Fruit fly (Drosophila melanogaster) whole organism, adult: ENCODE results near the gene Lip2.

Source experiments
- CG11617 ChIP-seq: fragments of 200-800 bp; sonication (Bioruptor generic); optimal IDR thresholded peaks from 2 replicates; lab custom pipeline; 2017; ENCODE audit warnings: mild to moderate bottlenecking, missing biosample characterization, missing genetic modification reagents, missing genetic modification characterization
- CG12768 ChIP-seq: fragments of 200-800 bp; sonication (Bioruptor generic); optimal IDR thresholded peaks from 2 replicates; lab custom pipeline; 2017; ENCODE audit warnings: missing biosample characterization, missing genetic modification characterization, mild to moderate bottlenecking, moderate library complexity, missing genetic modification reagents
- CG1620 ChIP-seq: fragments of 200-800 bp; sonication (Bioruptor generic); optimal IDR thresholded peaks from 2 replicates; lab custom pipeline; 2016; ENCODE audit warnings: missing biosample characterization, missing genetic modification characterization
- CG33017 ChIP-seq: fragments of 200-800 bp; sonication (Bioruptor generic); optimal IDR thresholded peaks from 2 replicates; lab custom pipeline; 2018; ENCODE audit warnings: missing biosample characterization, mild to moderate bottlenecking, missing genetic modification characterization, moderate library complexity
- CG7045 ChIP-seq: fragments of 200-800 bp; sonication (Bioruptor generic); optimal IDR thresholded peaks from 2 replicates; lab custom pipeline; 2017; ENCODE audit warnings: missing biosample characterization, mild to moderate bottlenecking, missing genetic modification characterization
- Crg-1 ChIP-seq: fragments of 200-800 bp; sonication (Bioruptor generic); optimal IDR thresholded peaks from 2 replicates; lab custom pipeline; 2016; ENCODE audit warnings: missing biosample characterization, missing genetic modification characterization
- Hr96 ChIP-seq: fragments of 200-800 bp; sonication (Bioruptor generic); optimal IDR thresholded peaks from 2 replicates; lab custom pipeline; 2016; ENCODE audit warnings: missing biosample characterization, missing genetic modification characterization
- bab1 ChIP-seq: fragments of 200-800 bp; sonication (Bioruptor generic); optimal IDR thresholded peaks from 3 replicates; lab custom pipeline; 2019; ENCODE audit warnings: missing biosample characterization, mild to moderate bottlenecking, missing genetic modification characterization, moderate library complexity
- cnc ChIP-seq, 2 experiments: fragments of >200 bp; optimal IDR thresholded peaks; 2 replicates each; lab custom pipeline; 2017
- kay ChIP-seq: fragments of 200-800 bp; sonication (Bioruptor generic); peaks from one replicate; lab custom pipeline; 2016; ENCODE audit warnings: missing biosample characterization, missing genetic modification characterization, borderline replicate concordance
- ovo ChIP-seq: fragments of 200-800 bp; sonication (Bioruptor generic); optimal IDR thresholded peaks from 2 replicates; lab custom pipeline; 2016; ENCODE audit warnings: missing biosample characterization, missing genetic modification characterization
- pad ChIP-seq: fragments of 200-800 bp; sonication (Bioruptor generic); optimal IDR thresholded peaks from 3 replicates; lab custom pipeline; 2017; ENCODE audit warnings: missing biosample characterization, missing genetic modification characterization, mild to moderate bottlenecking, moderate library complexity, missing genetic modification reagents

dm6 chr2L:10736993-10737756 is 27.9 kb upstream of the Lip2 start, which contains the start of the genes Vha16-5 and CG12299:
- peak; percentile 58 for TF ChIP-seq Hr96 (GFP tag; lab: Kevin White, UChicago)
- TF ChIP-seq pad (GFP tag; lab: Kevin White, UChicago) = peak; percentile 31
- no peak for TF ChIP-seq kay
- no peak for TF ChIP-seq ovo (GFP tag; lab: Kevin White, UChicago)
- TF ChIP-seq Crg-1 = peak; percentile 30
- TF ChIP-seq bab1 = peak; percentile 97
- TF ChIP-seq cnc (optimal IDR thresholded peaks at IDR 0.05; lab: Kevin White, UChicago) = no peak
- peak; percentile 0 for TF ChIP-seq CG12768 (GFP tag; lab: Kevin White, UChicago)
- peak; percentile 10 for TF ChIP-seq CG7045 (GFP tag; lab: Kevin White, UChicago)
- no peak for TF ChIP-seq CG33017 (tag; lab: Kevin White, UChicago)
- TF ChIP-seq CG11617 (GFP tag; lab: Kevin White, UChicago) = peak; percentile 78
- TF ChIP-seq CG1620 (GFP tag; lab: Kevin White, UChicago) = peak; percentile 75
